Worm (Caenorhabditis elegans) whole organism, L4 larva: Measurements from ENCODE around the gene smg-8.

Experiments
- D1046.2 ChIP-seq: fragments of 200-800 bp; sonication (Bioruptor generic); IDR thresholded peaks from 2 replicates; pipeline ENCODE4 v1.3.6; 2022; ENCODE audit warnings: missing genetic modification characterization, missing compliant biosample characterization
- F37D6.2 ChIP-seq: sonication (generic microtip); optimal IDR thresholded peaks from 2 replicates; lab custom pipeline; 2016; ENCODE audit warnings: mild to moderate bottlenecking, missing genetic modification characterization, missing compliant biosample characterization
- F49E8.2 ChIP-seq: sonication (generic microtip); optimal IDR thresholded peaks from 2 replicates; lab custom pipeline; 2016; ENCODE audit warnings: missing compliant biosample characterization, mild to moderate bottlenecking, missing genetic modification characterization, borderline replicate concordance
- ZK546.5 ChIP-seq, 2 experiments: sonication (generic microtip); optimal IDR thresholded peaks; 2 replicates each; lab custom pipeline; 2017; ENCODE audit warnings: missing biosample characterization in 2 of 2, missing genetic modification characterization in 2 of 2
- aha-1 ChIP-seq: fragments of 150-350 bp; peaks from one replicate; lab custom pipeline; 2014; ENCODE audit warnings: missing biosample characterization, missing genetic modification characterization
- aly-2 ChIP-seq: sonication (generic microtip); optimal IDR thresholded peaks from 2 replicates; lab custom pipeline; 2018; ENCODE audit warnings: missing biosample characterization, missing genetic modification characterization
- arid-1 ChIP-seq: fragments of 200-800 bp; sonication (Bioruptor generic); conservative IDR thresholded peaks from 2 replicates; pipeline ENCODE4 v1.3.6; 2022; ENCODE audit warnings: missing genetic modification reagents, missing genetic modification characterization, missing compliant biosample characterization
- ceh-20 ChIP-seq: fragments of 200-800 bp; sonication (Bioruptor generic); IDR thresholded peaks from 2 replicates; pipeline ENCODE4 v1.3.6; 2022; ENCODE audit warnings: missing genetic modification reagents, missing genetic modification characterization, missing compliant biosample characterization
- ces-1 ChIP-seq: fragments of 150-350 bp; sonication (generic microtip); optimal IDR thresholded peaks from 4 replicates; lab custom pipeline; 2014; ENCODE audit warnings: missing biosample characterization, missing genetic modification reagents, missing genetic modification characterization
- daf-12 ChIP-seq: fragments of 150-350 bp; optimal IDR thresholded peaks from 2 replicates; lab custom pipeline; 2014; ENCODE audit warnings: missing biosample characterization, missing genetic modification reagents, missing genetic modification characterization
- daf-16 ChIP-seq, 3 experiments: sonication (generic microtip); optimal IDR thresholded peaks; 2 replicates each; lab custom pipeline; 2016 to 2017; ENCODE audit warnings: missing genetic modification characterization in 3 of 3, missing genetic modification reagents in 3 of 3, mild to moderate bottlenecking in 2 of 3, missing compliant biosample characterization in 2 of 3, missing biosample characterization in 1 of 3, moderate library complexity in 1 of 3
- daf-19 ChIP-seq: fragments of 200-800 bp; sonication (Bioruptor generic); conservative IDR thresholded peaks from 2 replicates; pipeline ENCODE4 v1.3.6; 2022; ENCODE audit warnings: missing genetic modification characterization, missing compliant biosample characterization
- daf-8 ChIP-seq: fragments of 200-800 bp; sonication (Bioruptor generic); IDR thresholded peaks from 2 replicates; pipeline ENCODE4 v1.3.6; 2022; ENCODE audit warnings: missing genetic modification characterization, missing compliant biosample characterization
- dmd-6 ChIP-seq: fragments of 200-800 bp; sonication (Bioruptor generic); IDR thresholded peaks from 2 replicates; pipeline ENCODE4 v1.3.6; 2022; ENCODE audit warnings: missing genetic modification reagents, missing genetic modification characterization, missing compliant biosample characterization
- dmd-9 ChIP-seq: fragments of 200-800 bp; sonication (Bioruptor generic); IDR thresholded peaks from 2 replicates; pipeline ENCODE4 v1.3.6; 2022; ENCODE audit warnings: missing genetic modification reagents, missing genetic modification characterization, missing compliant biosample characterization
- dpl-1 ChIP-seq: fragments of 150-350 bp; optimal IDR thresholded peaks from 2 replicates; lab custom pipeline; 2014; ENCODE audit warnings: missing biosample characterization, missing genetic modification reagents, missing genetic modification characterization
- dve-1 ChIP-seq: sonication (generic microtip); optimal IDR thresholded peaks from 2 replicates; lab custom pipeline; 2017; ENCODE audit warnings: antibody characterized with exemption, mild to moderate bottlenecking, missing genetic modification characterization, missing compliant biosample characterization; ENCODE audit not compliant: insufficient read depth
- fkh-10 ChIP-seq: fragments of 150-350 bp; optimal IDR thresholded peaks from 2 replicates; lab custom pipeline; 2014; ENCODE audit warnings: missing biosample characterization, missing genetic modification reagents, missing genetic modification characterization
- gei-8 ChIP-seq: fragments of 200-800 bp; sonication (Bioruptor generic); optimal IDR thresholded peaks from 2 replicates; lab custom pipeline; 2018; ENCODE audit warnings: mild to moderate bottlenecking, missing genetic modification characterization, missing compliant biosample characterization
- hlh-11 ChIP-seq: fragments of 200-800 bp; sonication (Bioruptor generic); optimal IDR thresholded peaks from 2 replicates; lab custom pipeline; 2018; ENCODE audit warnings: mild to moderate bottlenecking, missing genetic modification characterization, missing compliant biosample characterization
- hlh-30 ChIP-seq: sonication (generic microtip); optimal IDR thresholded peaks from 2 replicates; lab custom pipeline; 2017; ENCODE audit warnings: antibody characterized with exemption, mild to moderate bottlenecking, missing genetic modification characterization, missing compliant biosample characterization; ENCODE audit not compliant: insufficient read depth
- hmg-1.1 ChIP-seq: fragments of 200-800 bp; sonication (Bioruptor generic); IDR thresholded peaks from 2 replicates; pipeline ENCODE4 v1.3.6; 2022; ENCODE audit warnings: missing genetic modification reagents, missing genetic modification characterization, missing compliant biosample characterization
- lin-13 ChIP-seq: fragments of 150-350 bp; optimal IDR thresholded peaks from 2 replicates; lab custom pipeline; 2014; ENCODE audit warnings: missing biosample characterization, missing genetic modification reagents, missing genetic modification characterization
- lin-15B ChIP-seq: fragments of 150-350 bp; sonication (generic microtip); optimal IDR thresholded peaks from 3 replicates; lab custom pipeline; 2014; ENCODE audit warnings: missing biosample characterization, missing genetic modification characterization
- lin-38 ChIP-seq: fragments of 200-800 bp; sonication (Bioruptor generic); IDR thresholded peaks from 2 replicates; pipeline ENCODE4 v1.3.6; 2022; ENCODE audit warnings: missing genetic modification reagents, missing genetic modification characterization, missing compliant biosample characterization
- lin-39 ChIP-seq: fragments of 150-350 bp; optimal IDR thresholded peaks from 2 replicates; lab custom pipeline; 2014; ENCODE audit warnings: missing biosample characterization, missing genetic modification reagents, missing genetic modification characterization
- lsy-2 ChIP-seq, 2 experiments: fragments of 150-350 bp in 1 of 2; sonication (generic microtip) in 1 of 2; optimal IDR thresholded peaks; 2 replicates each; lab custom pipeline; 2014 to 2017; ENCODE audit warnings: missing biosample characterization in 2 of 2, missing genetic modification characterization in 2 of 2
- mdl-1 ChIP-seq, 2 experiments: fragments of 150-350 bp in 1 of 2; sonication (generic microtip) in 1 of 2; optimal IDR thresholded peaks; 2 replicates each; lab custom pipeline; 2014 to 2017; ENCODE audit warnings: missing biosample characterization in 2 of 2, missing genetic modification characterization in 2 of 2
- mep-1 ChIP-seq: fragments of 150-350 bp; sonication (generic microtip); optimal IDR thresholded peaks from 3 replicates; lab custom pipeline; 2014; ENCODE audit warnings: missing biosample characterization, missing genetic modification characterization
- mxl-3 ChIP-seq: fragments of 200-800 bp; sonication (Bioruptor generic); optimal IDR thresholded peaks from 2 replicates; lab custom pipeline; 2018; ENCODE audit warnings: mild to moderate bottlenecking, missing genetic modification characterization, missing compliant biosample characterization
- nhr-11 ChIP-seq: fragments of 150-350 bp; optimal IDR thresholded peaks from 2 replicates; lab custom pipeline; 2014; ENCODE audit warnings: missing biosample characterization, missing genetic modification characterization
- nhr-25 ChIP-seq: sonication (generic microtip); optimal IDR thresholded peaks from 2 replicates; lab custom pipeline; 2017; ENCODE audit warnings: missing genetic modification characterization, mild to moderate bottlenecking, missing compliant biosample characterization, antibody characterized with exemption, moderate library complexity, borderline replicate concordance; ENCODE audit not compliant: insufficient read depth
- nhr-28 ChIP-seq: fragments of 150-350 bp; optimal IDR thresholded peaks from 2 replicates; lab custom pipeline; 2014; ENCODE audit warnings: missing biosample characterization, missing genetic modification characterization
- nhr-6 ChIP-seq: fragments of 150-350 bp; optimal IDR thresholded peaks from 2 replicates; lab custom pipeline; 2014; ENCODE audit warnings: missing biosample characterization, missing genetic modification characterization
- nhr-77 ChIP-seq: fragments of 150-350 bp; optimal IDR thresholded peaks from 2 replicates; lab custom pipeline; 2014; ENCODE audit warnings: missing biosample characterization, missing genetic modification characterization
- pha-4 ChIP-seq, 2 experiments: fragments of 150-350 bp in 1 of 2; fragments of 200-800 bp in 1 of 2; sonication (Bioruptor generic) in 1 of 2; IDR thresholded peaks in 1 of 2; optimal IDR thresholded peaks in 1 of 2; 2 replicates each; pipeline versions ENCODE4 v1.3.6 to Lab custom; 2014 to 2022; ENCODE audit warnings: missing genetic modification characterization in 2 of 2, missing genetic modification reagents in 2 of 2, missing biosample characterization in 1 of 2, missing compliant biosample characterization in 1 of 2
- saeg-2 ChIP-seq: fragments of 200-800 bp; sonication (Bioruptor generic); IDR thresholded peaks from 2 replicates; pipeline ENCODE4 v1.3.6; 2022; ENCODE audit warnings: missing genetic modification reagents, missing genetic modification characterization, missing compliant biosample characterization
- skn-1 ChIP-seq: fragments of 150-350 bp; optimal IDR thresholded peaks from 2 replicates; lab custom pipeline; 2014; ENCODE audit warnings: missing biosample characterization, missing genetic modification characterization
- snpc-1.2 ChIP-seq: fragments of 200-800 bp; sonication (Bioruptor generic); IDR thresholded peaks from 2 replicates; pipeline ENCODE4 v1.3.6; 2022; ENCODE audit warnings: missing genetic modification reagents, missing genetic modification characterization, missing compliant biosample characterization
- snpc-4 ChIP-seq: fragments of 150-350 bp; optimal IDR thresholded peaks from 2 replicates; lab custom pipeline; 2014; ENCODE audit warnings: missing biosample characterization, missing genetic modification characterization
- tra-1 ChIP-seq: fragments of 200-800 bp; sonication (Bioruptor generic); IDR thresholded peaks from 2 replicates; pipeline ENCODE4 v1.3.6; 2022; ENCODE audit warnings: missing genetic modification reagents, missing genetic modification characterization, missing compliant biosample characterization
- unc-62 ChIP-seq, 3 experiments: fragments of 150-350 bp in 1 of 3; sonication (generic microtip); optimal IDR thresholded peaks in 2 of 3; peaks in 1 of 3; 1 replicate in 1 of 3; 2 replicates in 2 of 3; lab custom pipeline; 2014 to 2017; ENCODE audit warnings: missing biosample characterization in 3 of 3, missing genetic modification characterization in 3 of 3, missing genetic modification reagents in 3 of 3, missing genotype in 1 of 3
- zag-1 ChIP-seq: fragments of 150-350 bp; optimal IDR thresholded peaks from 2 replicates; lab custom pipeline; 2014; ENCODE audit warnings: missing biosample characterization, missing genetic modification characterization
- zip-11 ChIP-seq: fragments of 200-800 bp; sonication (Bioruptor generic); IDR thresholded peaks from 2 replicates; pipeline ENCODE4 v1.3.6; 2022; ENCODE audit warnings: missing genetic modification characterization, missing compliant biosample characterization
- ztf-11 ChIP-seq: fragments of 150-350 bp; optimal IDR thresholded peaks from 2 replicates; lab custom pipeline; 2014; ENCODE audit warnings: missing biosample characterization, missing genetic modification characterization
- ztf-7 ChIP-seq: fragments of 150-350 bp; optimal IDR thresholded peaks from 2 replicates; lab custom pipeline; 2014; ENCODE audit warnings: missing biosample characterization, missing genetic modification characterization

smg-8 gene

DNA sequence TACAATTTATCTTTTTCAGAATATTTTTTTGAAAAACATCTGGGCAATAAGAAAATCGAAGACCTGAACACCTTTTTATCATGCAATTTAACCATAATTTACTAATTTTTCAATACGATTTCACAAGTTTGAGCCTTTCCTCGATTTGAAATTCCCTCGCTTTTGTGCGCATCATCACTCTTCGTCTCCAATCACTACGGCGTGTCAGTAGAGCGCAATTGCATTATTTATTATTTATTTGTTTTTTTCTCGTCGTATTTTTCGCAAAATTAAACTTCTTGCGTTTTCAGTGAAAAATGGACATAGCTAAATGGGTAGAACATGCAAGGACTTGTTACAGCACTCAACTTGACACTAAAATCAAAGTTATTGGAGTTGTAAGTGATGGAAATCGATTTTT lies at the start of gene smg-8:
Gene smg-8, plus strand, starts transcription at position 266 of the 400 bp plus-strand sequence.
- TF ChIP-seq ces-1 (peak; percentile 26), ztf-7 (tag; lab: Kevin White, UChicago) (no peak), daf-12 (tag; lab: Kevin White, UChicago) (no peak), gei-8 (GFP tag; lab: Kevin White, UChicago) (no peak), nhr-6 (tag; lab: Kevin White, UChicago) (peak; percentile 25), ZK546.5 (tag; optimal IDR thresholded peaks at IDR 0.05; lab: Kevin White, UChicago) (no peak), dpl-1 (GFP tag; lab: Kevin White, UChicago) (peak; percentile 96), mep-1 (peak; percentile 60), unc-62 (GFP tag; optimal IDR thresholded peaks at IDR 0.05 in 1 of 2; lab: Kevin White, UChicago) (peak in 1 of 2 experiments; percentile 59), unc-62 (tag; optimal IDR thresholded peaks at IDR 0.05; lab: Kevin White, UChicago) (no peak), hmg-1.1 (GFP tag; lab: Robert Waterston, UW) (peak; percentile 62; the same call in 1 of the 2 replicates), ztf-11 (tag; lab: Kevin White, UChicago) (no peak), lin-38 (GFP tag; lab: Robert Waterston, UW) (peak; percentile 97), nhr-77 (tag; lab: Kevin White, UChicago) (peak; percentile 88), daf-16 (GFP tag; optimal IDR thresholded peaks at IDR 0.05; lab: Kevin White, UChicago) (no peak), daf-16 (tag; optimal IDR thresholded peaks at IDR 0.05; lab: Kevin White, UChicago) (peak; percentile 49), fkh-10 (GFP tag; lab: Kevin White, UChicago) (peak; percentile 40), nhr-25 (tag; lab: Kevin White, UChicago) (no peak), hlh-30 (tag; lab: Kevin White, UChicago) (peak; percentile 70), lin-13 (peak; percentile 31), zag-1 (tag; lab: Kevin White, UChicago) (no peak), hlh-11 (no peak), nhr-28 (tag; lab: Kevin White, UChicago) (peak; percentile 27), nhr-11 (tag; lab: Kevin White, UChicago) (peak; percentile 38), pha-4 (GFP tag; IDR thresholded peaks at IDR 0.05; lab: Robert Waterston, UW) (no peak), pha-4 (tag; optimal IDR thresholded peaks at IDR 0.05; lab: Kevin White, UChicago) (peak; percentile 93), lsy-2 (tag; optimal IDR thresholded peaks at IDR 0.05; lab: Kevin White, UChicago) (peak; percentile 7 to 85), lin-15B (tag; lab: Kevin White, UChicago) (peak; percentile 23), D1046.2 (no peak), mdl-1 (tag; optimal IDR thresholded peaks at IDR 0.05; lab: Kevin White, UChicago) (peak in 1 of 2 experiments; percentile 43), dve-1 (tag; lab: Kevin White, UChicago) (peak; percentile 53), ceh-20 (GFP tag; lab: Robert Waterston, UW) (0 out of 2 replicates have a peak, but pooled peaks have one; percentile 18)

DNA sequence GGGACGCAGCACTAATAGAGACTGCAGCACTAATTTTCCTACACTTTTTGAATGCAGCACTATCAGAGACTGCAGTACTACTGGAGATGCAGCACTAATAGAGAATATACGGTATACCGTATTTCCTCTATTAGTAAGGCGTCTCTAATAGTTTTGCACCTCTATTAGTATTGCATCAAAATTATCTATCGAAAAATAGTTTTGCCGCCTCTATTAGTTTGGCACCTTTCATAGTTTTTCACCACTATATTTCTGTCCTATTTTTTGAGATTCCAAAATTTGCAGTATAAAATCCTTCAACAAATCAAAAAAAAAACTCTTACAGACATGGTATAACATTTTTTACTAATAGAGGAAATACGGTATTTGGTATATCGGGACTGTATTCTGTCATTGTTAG lies 47.4 kb upstream of the smg-8 start:
- no peak for TF ChIP-seq dmd-6 (GFP tag; lab: Robert Waterston, UW)
- no peak for TF ChIP-seq skn-1 (tag; lab: Kevin White, UChicago)
- TF ChIP-seq mxl-3, result no peak
- TF ChIP-seq aha-1 (tag; lab: Kevin White, UChicago), result peak; percentile 94
- TF ChIP-seq zip-11 (GFP tag; lab: Robert Waterston, UW), result no peak

- TF ChIP-seq tra-1 (GFP tag; lab: Robert Waterston, UW), result no peak
- TF ChIP-seq daf-8 (GFP tag; lab: Robert Waterston, UW), result no peak
- TF ChIP-seq saeg-2, result no peak
- peak; percentile 97 for TF ChIP-seq aha-1 (tag; lab: Kevin White, UChicago)
- TF ChIP-seq zip-11 (GFP tag; lab: Robert Waterston, UW), result no peak
- no peak for TF ChIP-seq F49E8.2 (tag; lab: Kevin White, UChicago)
- 0 out of 2 replicates have a peak, but pooled peaks have one; percentile 6 for TF ChIP-seq arid-1 (GFP tag; lab: Robert Waterston, UW)
- TF ChIP-seq daf-19 (GFP tag; lab: Robert Waterston, UW), result no peak
- TF ChIP-seq aly-2 (tag; lab: Kevin White, UChicago), result no peak
- peak; percentile 3 for TF ChIP-seq nhr-25 (tag; lab: Kevin White, UChicago)
- TF ChIP-seq mep-1, result peak; percentile 91
- TF ChIP-seq lin-39, result no peak
- no peak for TF ChIP-seq dmd-9 (GFP tag; lab: Robert Waterston, UW)
- no peak for TF ChIP-seq unc-62 (GFP tag; optimal IDR thresholded peaks at IDR 0.05 in 1 of 2; lab: Kevin White, UChicago)
- no peak for TF ChIP-seq unc-62 (tag; optimal IDR thresholded peaks at IDR 0.05; lab: Kevin White, UChicago)
- TF ChIP-seq ztf-11 (tag; lab: Kevin White, UChicago), result no peak
- no peak for TF ChIP-seq snpc-1.2 (GFP tag; lab: Robert Waterston, UW)
- no peak for TF ChIP-seq snpc-4 (tag; lab: Kevin White, UChicago)
- TF ChIP-seq lsy-2 (tag; optimal IDR thresholded peaks at IDR 0.05; lab: Kevin White, UChicago), result peak; percentile 47 to 94
- peak; percentile 61 for TF ChIP-seq F37D6.2
These were observed 41.6 kb upstream of the smg-8 start for ce11 chrII:14399595-14399994.
